Fruit fly (Drosophila melanogaster) whole organism, embryonic: ENCODE measurements around the gene Vlet.

Experiments used
- Asciz ChIP-seq: fragments of 200-800 bp; sonication (Bioruptor generic); optimal IDR thresholded peaks from 2 replicates; lab custom pipeline; 2017; ENCODE audit warnings: missing biosample characterization, mild to moderate bottlenecking, missing genetic modification characterization, missing genetic modification reagents
- Atf-2 ChIP-seq: fragments of 200-800 bp; sonication (Bioruptor generic); optimal IDR thresholded peaks from 2 replicates; lab custom pipeline; 2016; ENCODE audit warnings: missing biosample characterization, missing genetic modification characterization
- Atf6 ChIP-seq: fragments of 200-800 bp; sonication (Bioruptor generic); IDR thresholded peaks from 2 replicates; pipeline ENCODE4 v1.3.6; 2022; ENCODE audit warnings: missing biosample characterization, missing genetic modification characterization
- CG12236 ChIP-seq: fragments of 200-800 bp; sonication (Bioruptor generic); optimal IDR thresholded peaks from 2 replicates; lab custom pipeline; 2016; ENCODE audit warnings: missing biosample characterization, missing genetic modification characterization
- CG12659 ChIP-seq: fragments of 200-800 bp; sonication (Bioruptor generic); optimal IDR thresholded peaks from 3 replicates; lab custom pipeline; 2017; ENCODE audit warnings: mild to moderate bottlenecking, missing biosample characterization, missing genetic modification reagents, missing genetic modification characterization
- CG12769 ChIP-seq: fragments of 200-800 bp; sonication (Bioruptor generic); optimal IDR thresholded peaks from 2 replicates; lab custom pipeline; 2019; ENCODE audit warnings: missing biosample characterization, mild to moderate bottlenecking, missing genetic modification characterization, moderate library complexity
- CG14441 ChIP-seq: fragments of 200-800 bp; sonication (Bioruptor generic); IDR thresholded peaks from 2 replicates; pipeline ENCODE4 v1.3.6; 2022; ENCODE audit warnings: missing biosample characterization, missing genetic modification characterization
- CG15479 ChIP-seq: fragments of 200-800 bp; sonication (Bioruptor generic); optimal IDR thresholded peaks from 3 replicates; lab custom pipeline; 2019; ENCODE audit warnings: missing biosample characterization, mild to moderate bottlenecking, missing genetic modification characterization, moderate library complexity
- CG1603 ChIP-seq: fragments of 200-800 bp; sonication (Bioruptor generic); optimal IDR thresholded peaks from 2 replicates; lab custom pipeline; 2019; ENCODE audit warnings: missing biosample characterization, mild to moderate bottlenecking, missing genetic modification characterization, moderate library complexity
- CG16863 ChIP-seq: fragments of 200-800 bp; sonication (Bioruptor generic); optimal IDR thresholded peaks from 3 replicates; lab custom pipeline; 2016; ENCODE audit warnings: missing biosample characterization, missing genetic modification characterization
- CG17328 ChIP-seq: fragments of 200-800 bp; sonication (Bioruptor generic); IDR thresholded peaks from 2 replicates; pipeline ENCODE4 v1.3.6; 2022; ENCODE audit warnings: missing biosample characterization, missing genetic modification characterization
- CG17359 ChIP-seq: fragments of 200-800 bp; sonication (Bioruptor generic); optimal IDR thresholded peaks from 3 replicates; lab custom pipeline; 2018; ENCODE audit warnings: missing biosample characterization, mild to moderate bottlenecking, missing genetic modification characterization, moderate library complexity
- CG3163 ChIP-seq: fragments of 200-800 bp; sonication (Bioruptor generic); optimal IDR thresholded peaks from 3 replicates; lab custom pipeline; 2016; ENCODE audit warnings: missing biosample characterization, missing genetic modification characterization
- CG33557 ChIP-seq: fragments of 200-800 bp; sonication (Bioruptor generic); optimal IDR thresholded peaks from 2 replicates; lab custom pipeline; 2019; ENCODE audit warnings: missing biosample characterization, mild to moderate bottlenecking, missing genetic modification characterization, moderate library complexity
- CG43689 ChIP-seq: fragments of 200-800 bp; sonication (Bioruptor generic); IDR thresholded peaks from 2 replicates; pipeline ENCODE4 v1.3.6; 2022; ENCODE audit warnings: missing biosample characterization, missing genetic modification characterization
- CG6854 ChIP-seq: fragments of 200-800 bp; sonication (Bioruptor generic); optimal IDR thresholded peaks from 3 replicates; lab custom pipeline; 2017; ENCODE audit warnings: missing biosample characterization, mild to moderate bottlenecking, missing genetic modification characterization
- CG7556 ChIP-seq: fragments of 200-800 bp; sonication (Bioruptor generic); optimal IDR thresholded peaks from 2 replicates; lab custom pipeline; 2017; ENCODE audit warnings: missing biosample characterization, mild to moderate bottlenecking, missing genetic modification characterization
- Doc3 ChIP-seq: fragments of 200-800 bp; sonication (Bioruptor generic); IDR thresholded peaks from 3 replicates; pipeline ENCODE4 v1.3.6; 2022; ENCODE audit warnings: missing biosample characterization, missing genetic modification characterization; ENCODE audit not compliant: partially characterized antibody
- Dp ChIP-seq: fragments of 200-800 bp; sonication (Bioruptor generic); optimal IDR thresholded peaks from 2 replicates; lab custom pipeline; 2018; ENCODE audit warnings: missing biosample characterization, mild to moderate bottlenecking, missing genetic modification characterization, moderate library complexity
- E2f2 ChIP-seq: fragments of 200-800 bp; sonication (Bioruptor generic); IDR thresholded peaks from 2 replicates; pipeline ENCODE4 v1.3.6; 2022; ENCODE audit warnings: missing biosample characterization, missing genetic modification characterization
- H2.0 ChIP-seq: fragments of 200-800 bp; sonication (Bioruptor generic); IDR thresholded peaks from 2 replicates; pipeline ENCODE4 v1.3.6; 2022; ENCODE audit warnings: missing biosample characterization, missing genetic modification characterization
- Hmr ChIP-seq: fragments of 200-800 bp; sonication (Bioruptor generic); optimal IDR thresholded peaks from 3 replicates; lab custom pipeline; 2017; ENCODE audit warnings: mild to moderate bottlenecking, missing biosample characterization, missing genetic modification reagents, missing genetic modification characterization
- Hr51 ChIP-seq, 2 experiments: fragments of 200-800 bp; sonication (Bioruptor generic); optimal IDR thresholded peaks; 2 replicates in 1 of 2; 3 replicates in 1 of 2; lab custom pipeline; 2016 to 2018; ENCODE audit warnings: missing biosample characterization in 2 of 2, missing genetic modification characterization in 2 of 2, mild to moderate bottlenecking in 1 of 2, moderate library complexity in 1 of 2
- Hsf ChIP-seq: fragments of 200-800 bp; sonication (Bioruptor generic); optimal IDR thresholded peaks from 3 replicates; lab custom pipeline; 2016; ENCODE audit warnings: missing biosample characterization, missing genetic modification characterization
- Optix ChIP-seq: fragments of 200-800 bp; sonication (Bioruptor generic); IDR thresholded peaks from 3 replicates; pipeline ENCODE4 v1.3.6; 2022; ENCODE audit warnings: missing biosample characterization, missing genetic modification characterization
- Taf1 ChIP-seq: fragments of 200-800 bp; sonication (Bioruptor generic); IDR thresholded peaks from 2 replicates; pipeline ENCODE4 v1.3.6; 2022; ENCODE audit warnings: missing biosample characterization, missing genetic modification characterization
- Trl ChIP-seq, 3 experiments: fragments of >200 bp in 2 of 3; fragments of 200-800 bp in 1 of 3; sonication (Bioruptor generic) in 1 of 3; optimal IDR thresholded peaks; 2 replicates in 1 of 3; 3 replicates in 2 of 3; lab custom pipeline; 2016 to 2017; ENCODE audit warnings: missing biosample characterization in 1 of 3, missing genetic modification characterization in 1 of 3
- Vsx1 ChIP-seq: fragments of 200-800 bp; sonication (Bioruptor generic); optimal IDR thresholded peaks from 2 replicates; lab custom pipeline; 2017; ENCODE audit warnings: missing biosample characterization, mild to moderate bottlenecking, missing genetic modification characterization, missing genetic modification reagents
- amos ChIP-seq: fragments of 200-800 bp; sonication (Bioruptor generic); IDR thresholded peaks from 2 replicates; pipeline ENCODE4 v1.3.6; 2022; ENCODE audit warnings: missing biosample characterization, missing genetic modification characterization; ENCODE audit not compliant: partially characterized antibody
- aop ChIP-seq: fragments of 200-800 bp; sonication (Bioruptor generic); IDR thresholded peaks from 2 replicates; pipeline ENCODE4 v1.3.6; 2022; ENCODE audit warnings: missing biosample characterization, missing genetic modification characterization
- ap ChIP-seq: fragments of 200-800 bp; sonication (Bioruptor generic); IDR thresholded peaks from 2 replicates; pipeline ENCODE4 v1.3.6; 2022; ENCODE audit warnings: missing biosample characterization, missing genetic modification characterization
- bab2 ChIP-seq: fragments of 200-800 bp; sonication (Bioruptor generic); optimal IDR thresholded peaks from 2 replicates; lab custom pipeline; 2016; ENCODE audit warnings: missing biosample characterization, missing genetic modification characterization
- bbx ChIP-seq: fragments of 200-800 bp; sonication (Bioruptor generic); IDR thresholded peaks from 2 replicates; pipeline ENCODE4 v1.3.6; 2022; ENCODE audit warnings: missing biosample characterization, missing genetic modification characterization; ENCODE audit not compliant: partially characterized antibody
- bigmax ChIP-seq: fragments of 200-800 bp; sonication (Bioruptor generic); optimal IDR thresholded peaks from 2 replicates; lab custom pipeline; 2018; ENCODE audit warnings: missing biosample characterization, mild to moderate bottlenecking, missing genetic modification characterization
- dan ChIP-seq: fragments of 200-800 bp; sonication (Bioruptor generic); IDR thresholded peaks from 2 replicates; pipeline ENCODE4 v1.3.6; 2022; ENCODE audit warnings: missing biosample characterization, missing genetic modification characterization
- en ChIP-seq: fragments of 200-800 bp; sonication (Bioruptor generic); optimal IDR thresholded peaks from 2 replicates; lab custom pipeline; 2016; ENCODE audit warnings: missing biosample characterization, missing genetic modification characterization
- fu2 ChIP-seq: fragments of 200-800 bp; sonication (Bioruptor generic); optimal IDR thresholded peaks from 2 replicates; lab custom pipeline; 2016; ENCODE audit warnings: missing biosample characterization, missing genetic modification characterization
- ham ChIP-seq: fragments of 200-800 bp; sonication (Bioruptor generic); IDR thresholded peaks from 2 replicates; pipeline ENCODE4 v1.3.6; 2022; ENCODE audit warnings: missing biosample characterization, missing genetic modification characterization
- lmd ChIP-seq: fragments of 200-800 bp; sonication (Bioruptor generic); IDR thresholded peaks from 2 replicates; pipeline ENCODE4 v1.3.6; 2022; ENCODE audit warnings: missing biosample characterization, missing genetic modification characterization
- maf-S ChIP-seq: fragments of 200-800 bp; sonication (Bioruptor generic); optimal IDR thresholded peaks from 2 replicates; lab custom pipeline; 2016; ENCODE audit warnings: missing biosample characterization, missing genetic modification characterization
- mam ChIP-seq: fragments of 200-800 bp; sonication (Bioruptor generic); optimal IDR thresholded peaks from 3 replicates; lab custom pipeline; 2016; ENCODE audit warnings: missing biosample characterization, missing genetic modification characterization
- peb ChIP-seq: fragments of 200-800 bp; sonication (Bioruptor generic); IDR thresholded peaks from 2 replicates; pipeline ENCODE4 v1.3.6; 2022; ENCODE audit warnings: missing biosample characterization, missing genetic modification characterization
- prd ChIP-seq, 3 experiments: fragments of >200 bp in 2 of 3; fragments of 200-800 bp in 1 of 3; sonication (Bioruptor generic) in 1 of 3; optimal IDR thresholded peaks in 2 of 3; IDR thresholded peaks in 1 of 3; 2 replicates in 2 of 3; 3 replicates in 1 of 3; pipeline versions ENCODE4 v1.3.6 to Lab custom; 2017 to 2022; ENCODE audit warnings: missing biosample characterization in 1 of 3, missing genetic modification characterization in 1 of 3
- pros ChIP-seq: fragments of 200-800 bp; sonication (Bioruptor generic); optimal IDR thresholded peaks from 3 replicates; lab custom pipeline; 2019; ENCODE audit warnings: missing biosample characterization, mild to moderate bottlenecking, missing genetic modification characterization, moderate library complexity
- ranshi ChIP-seq: fragments of 200-800 bp; sonication (Bioruptor generic); IDR thresholded peaks from 2 replicates; pipeline ENCODE4 v1.3.6; 2022; ENCODE audit warnings: missing biosample characterization, missing genetic modification characterization
- sim ChIP-seq: fragments of 200-800 bp; sonication (Bioruptor generic); IDR thresholded peaks from 2 replicates; pipeline ENCODE4 v1.3.6; 2022; ENCODE audit warnings: missing biosample characterization, missing genetic modification characterization
- sob ChIP-seq: fragments of 200-800 bp; sonication (Bioruptor generic); IDR thresholded peaks from 2 replicates; pipeline ENCODE4 v1.3.6; 2022; ENCODE audit warnings: missing biosample characterization, missing genetic modification characterization
- stc ChIP-seq: fragments of 200-800 bp; sonication (Bioruptor generic); IDR thresholded peaks from 2 replicates; pipeline ENCODE4 v1.3.6; 2022; ENCODE audit warnings: missing biosample characterization, missing genetic modification characterization
- tin ChIP-seq: fragments of 200-800 bp; sonication (Bioruptor generic); optimal IDR thresholded peaks from 3 replicates; lab custom pipeline; 2016; ENCODE audit warnings: missing biosample characterization, missing genetic modification characterization

Gene Vlet

DNA sequence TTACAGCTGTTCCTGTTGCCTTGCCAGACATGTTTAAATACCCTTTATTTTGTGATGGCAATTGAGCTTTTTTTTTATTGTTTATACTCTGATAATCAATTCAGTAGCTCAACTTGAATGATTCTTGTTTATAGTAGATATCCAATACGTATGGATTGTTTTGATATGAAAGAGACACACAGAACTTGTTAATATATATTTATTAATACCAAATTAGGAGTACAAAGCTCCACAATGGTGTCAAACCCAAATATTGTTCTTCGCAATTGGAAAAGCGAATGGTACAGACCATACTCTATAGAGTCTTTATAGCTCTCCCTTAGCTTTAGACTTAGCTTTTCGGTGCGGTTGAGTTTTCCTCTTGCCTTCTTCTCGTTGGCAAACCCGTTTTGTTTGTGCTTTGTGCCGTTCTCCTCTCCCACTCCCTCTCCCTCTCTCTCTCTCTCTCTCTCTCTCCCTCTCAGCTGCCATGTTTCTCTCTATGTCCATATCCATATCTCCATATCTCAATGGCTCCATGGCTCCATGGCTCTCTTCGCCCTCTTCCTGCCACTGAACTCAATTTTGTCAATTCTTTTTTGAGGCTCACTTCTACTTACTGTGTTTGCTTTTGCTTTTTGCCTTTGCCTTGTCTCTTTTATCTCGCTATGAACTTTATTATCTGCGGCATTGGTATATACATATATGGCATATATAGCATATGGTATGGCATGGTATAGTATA, 7.7 kb upstream of the Vlet start (continued):
- TF ChIP-seq fu2 (GFP tag; lab: Kevin White, UChicago): no peak
- TF ChIP-seq ham (GFP tag; lab: Robert Waterston, UW): no peak
- peak; percentile 52 for TF ChIP-seq CG3163
- no peak for TF ChIP-seq mam (GFP tag; lab: Kevin White, UChicago)
- no peak for TF ChIP-seq amos (GFP tag; lab: Robert Waterston, UW)
- TF ChIP-seq CG12236 (GFP tag; lab: Kevin White, UChicago): peak; percentile 4
- TF ChIP-seq tin (GFP tag; lab: Kevin White, UChicago): no peak
- 0 out of 2 replicates have a peak, but pooled peaks have one; percentile 4 for TF ChIP-seq CG17328
- TF ChIP-seq stc (GFP tag; lab: Robert Waterston, UW): peak; percentile 26; the same call in 1 of the 2 replicates
- TF ChIP-seq bigmax: no peak
- peak; percentile 75 for TF ChIP-seq Hmr (GFP tag; lab: Kevin White, UChicago)
- TF ChIP-seq Doc3 (GFP tag; lab: Robert Waterston, UW): peak; percentile 15; the same call in 1 of the 3 replicates
- TF ChIP-seq Hsf: no peak
- no peak for TF ChIP-seq lmd (GFP tag; lab: Robert Waterston, UW)
- TF ChIP-seq sim (GFP tag; lab: Robert Waterston, UW): no peak
- no peak for TF ChIP-seq Taf1 (GFP tag; lab: Robert Waterston, UW)
- peak; percentile 41 for TF ChIP-seq CG12659
- TF ChIP-seq CG43689 (GFP tag; lab: Robert Waterston, UW): no peak
- TF ChIP-seq E2f2 (GFP tag; lab: Robert Waterston, UW): no peak; the same call in 1 of the 2 replicates
- peak; percentile 41; the same call in 1 of the 2 replicates for TF ChIP-seq ranshi
- peak; percentile 36 for TF ChIP-seq en (GFP tag; lab: Kevin White, UChicago)
- no peak for TF ChIP-seq Optix (GFP tag; lab: Robert Waterston, UW)
- peak; percentile 74 for TF ChIP-seq CG6854
- TF ChIP-seq Hr51 (GFP tag; optimal IDR thresholded peaks at IDR 0.05; lab: Kevin White, UChicago): no peak

DNA sequence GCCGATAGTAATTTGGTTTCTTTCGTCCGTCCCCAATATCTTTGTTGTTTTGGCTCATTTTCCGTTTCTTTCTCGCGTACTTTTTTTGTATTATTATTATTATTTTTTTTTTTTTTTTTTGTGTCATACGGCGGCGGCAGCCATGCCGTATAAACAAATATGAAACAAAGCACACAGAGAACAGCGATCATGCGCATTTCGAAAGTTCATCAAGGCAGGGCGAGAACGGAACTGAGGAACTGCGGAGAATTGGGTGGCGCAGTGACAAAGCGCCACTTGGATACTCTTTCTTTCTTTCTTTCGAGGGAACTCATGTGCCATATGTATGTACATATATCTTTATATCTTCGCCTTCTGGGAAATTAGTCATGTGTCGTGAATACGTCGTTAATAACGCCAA, 6.1 kb upstream of the Vlet start:
- TF ChIP-seq CG15479 (GFP tag; lab: Kevin White, UChicago): no peak
- TF ChIP-seq Asciz (GFP tag; lab: Kevin White, UChicago): no peak
- no peak for TF ChIP-seq Dp (GFP tag; lab: Kevin White, UChicago)
- no peak for TF ChIP-seq CG7556
- TF ChIP-seq maf-S (GFP tag; lab: Kevin White, UChicago): no peak
- no peak for TF ChIP-seq Vsx1 (GFP tag; lab: Kevin White, UChicago)
- TF ChIP-seq prd (optimal IDR thresholded peaks at IDR 0.05; lab: Kevin White, UChicago): no peak
- 0 out of 3 replicates have a peak, but pooled peaks have one; percentile 7 for TF ChIP-seq prd (GFP tag; IDR thresholded peaks at IDR 0.05; lab: Robert Waterston, UW)
- peak; percentile 22 for TF ChIP-seq CG1603 (tag; lab: Kevin White, UChicago)
- TF ChIP-seq Trl (optimal IDR thresholded peaks at IDR 0.05; lab: Kevin White, UChicago): no peak
- no peak for TF ChIP-seq Trl (GFP tag; optimal IDR thresholded peaks at IDR 0.05; lab: Kevin White, UChicago)
- no peak for TF ChIP-seq bab2 (GFP tag; lab: Kevin White, UChicago)
- TF ChIP-seq CG17359 (tag; lab: Kevin White, UChicago): peak; percentile 29
- TF ChIP-seq Atf-2 (GFP tag; lab: Kevin White, UChicago): no peak
- TF ChIP-seq Atf6 (GFP tag; lab: Robert Waterston, UW): no peak
- no peak for TF ChIP-seq peb
- TF ChIP-seq bbx (GFP tag; lab: Robert Waterston, UW): no peak
- no peak for TF ChIP-seq dan
- TF ChIP-seq H2.0: no peak
- no peak for TF ChIP-seq CG3163
- no peak for TF ChIP-seq CG14441 (GFP tag; lab: Robert Waterston, UW)
- no peak for TF ChIP-seq CG33557
- 0 out of 2 replicates have a peak, but pooled peaks have one; percentile 42 for TF ChIP-seq aop
- TF ChIP-seq CG16863 (GFP tag; lab: Kevin White, UChicago): no peak
- no peak for TF ChIP-seq ap (GFP tag; lab: Robert Waterston, UW)
- TF ChIP-seq sob: 0 out of 2 replicates have a peak, but pooled peaks have one; percentile 13
- peak; percentile 8 for TF ChIP-seq CG12769 (tag; lab: Kevin White, UChicago)
- TF ChIP-seq pros (GFP tag; lab: Kevin White, UChicago): no peak
- no peak for TF ChIP-seq ranshi
